Fruit fly (Drosophila melanogaster): Measurements from ENCODE around the gene CG15628.

Gene CG15628

DNA sequence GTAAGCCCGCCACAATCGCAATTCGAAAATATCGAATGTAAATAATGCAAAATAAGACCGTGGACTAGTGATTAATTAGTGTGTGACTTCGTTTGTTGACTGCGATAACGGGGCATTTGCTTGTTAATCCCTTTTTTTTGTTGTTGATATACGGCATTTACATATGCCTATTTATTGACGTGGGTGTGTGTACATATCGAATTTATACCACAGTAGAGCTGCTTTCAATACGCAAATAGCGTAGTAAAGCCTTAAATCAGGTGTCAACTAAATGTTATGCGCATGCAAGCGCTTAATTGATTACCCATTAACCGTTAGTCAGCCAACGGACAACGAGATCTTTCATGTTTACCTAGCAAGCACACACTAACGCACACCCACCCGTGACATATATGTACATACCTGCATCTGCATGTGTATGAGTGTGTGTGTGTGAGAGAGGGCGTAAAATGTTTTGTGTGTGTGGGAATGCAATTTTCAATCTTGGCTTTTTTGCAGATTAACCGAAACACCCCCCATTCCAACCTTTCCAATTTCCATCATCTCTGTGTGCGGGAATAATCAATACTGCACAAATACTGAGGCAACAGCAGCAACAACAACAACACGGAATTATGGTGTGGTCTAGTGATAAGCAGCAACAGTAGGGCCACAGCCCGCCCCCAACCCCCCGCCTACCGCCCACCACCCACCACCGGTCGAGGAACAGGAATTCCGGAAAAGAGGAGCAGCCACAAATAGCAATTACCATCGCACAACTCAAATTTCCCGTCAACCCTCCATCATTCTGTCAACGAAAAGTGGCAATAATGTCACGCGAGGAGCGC lies 17.1 kb downstream of the CG15628 start (continued):
- TF ChIP-seq CG13424 (tag; optimal IDR thresholded peaks at IDR 0.05) (peak; percentile 23), CG15479 (GFP tag; optimal IDR thresholded peaks at IDR 0.05) (no peak), Lpt (GFP tag; optimal IDR thresholded peaks at IDR 0.05) (no peak), CG6175 (GFP tag; IDR thresholded peaks at IDR 0.05) (no peak), stc (GFP tag; IDR thresholded peaks at IDR 0.05) (peak; percentile 31; the same call in 1 of the 2 replicates), CG8388 (GFP tag; optimal IDR thresholded peaks at IDR 0.05) (peak; percentile 33), CG4707 (GFP tag; optimal IDR thresholded peaks at IDR 0.05) (no peak), Fer3 (tag; optimal IDR thresholded peaks at IDR 0.05) (peak; percentile 45), CG14860 (GFP tag; IDR thresholded peaks at IDR 0.05; ENCODE audit: partially characterized antibody) (no peak), NC2α (GFP tag; optimal IDR thresholded peaks at IDR 0.05) (no peak), YL-1 (GFP tag; optimal IDR thresholded peaks at IDR 0.05) (no peak), CG2199 (GFP tag; IDR thresholded peaks at IDR 0.05) (no peak), NC2β (GFP tag; optimal IDR thresholded peaks at IDR 0.05) (no peak), tna (GFP tag; IDR thresholded peaks at IDR 0.05; ENCODE audit: partially characterized antibody) (no peak), Dref (GFP tag; IDR thresholded peaks at IDR 0.05) (no peak), CG10654 (GFP tag; optimal IDR thresholded peaks at IDR 0.05) (no peak), CG8359 (GFP tag; optimal IDR thresholded peaks at IDR 0.05; ENCODE audit: borderline replicate concordance) (peak; percentile 24), ttk (GFP tag; IDR thresholded peaks at IDR 0.05) (no peak), nerfin-2 (GFP tag; IDR thresholded peaks at IDR 0.05; ENCODE audit: partially characterized antibody) (no peak), CG15696 (tag; optimal IDR thresholded peaks at IDR 0.05) (peak; percentile 48), Dll (GFP tag; IDR thresholded peaks at IDR 0.05; ENCODE audit: partially characterized antibody) (no peak), CG1647 (GFP tag; optimal IDR thresholded peaks at IDR 0.05) (no peak), ewg (GFP tag; optimal IDR thresholded peaks at IDR 0.05) (peak; percentile 1), Dek (tag; optimal IDR thresholded peaks at IDR 0.05) (no peak), Nf-YC (tag; optimal IDR thresholded peaks at IDR 0.05) (no peak), Sox102F (GFP tag; optimal IDR thresholded peaks at IDR 0.05) (peak; percentile 55), luna (GFP tag; optimal IDR thresholded peaks at IDR 0.05) (no peak), CG14441 (GFP tag; IDR thresholded peaks at IDR 0.05) (no peak), peb (GFP tag; IDR thresholded peaks at IDR 0.05) (no peak), tx (GFP tag; optimal IDR thresholded peaks at IDR 0.05) (no peak), CG8944 (GFP tag; optimal IDR thresholded peaks at IDR 0.05) (no peak), Hey (tag; optimal IDR thresholded peaks at IDR 0.05) (no peak), CG7556 (GFP tag; optimal IDR thresholded peaks at IDR 0.05) (no peak), CG4404 (GFP tag; IDR thresholded peaks at IDR 0.05) (no peak), CrebB (tag; optimal IDR thresholded peaks at IDR 0.05) (no peak), CG18599 (GFP tag; optimal IDR thresholded peaks at IDR 0.05) (no peak), Dad (GFP tag; optimal IDR thresholded peaks at IDR 0.05) (no peak), MBD-R2 (GFP tag; IDR thresholded peaks at IDR 0.05) (peak; percentile 33; the same call in 1 of the 2 replicates), pum (GFP tag; optimal IDR thresholded peaks at IDR 0.05) (no peak), knrl (GFP tag; IDR thresholded peaks at IDR 0.05; ENCODE audit: partially characterized antibody) (no peak), esg (GFP tag; conservative IDR thresholded peaks at IDR 0.05) (no peak), CG13894 (tag; optimal IDR thresholded peaks at IDR 0.05) (no peak), Stat92E (GFP tag; optimal IDR thresholded peaks at IDR 0.05) (no peak), CG2889 (GFP tag; IDR thresholded peaks at IDR 0.05) (no peak), shn (GFP tag; optimal IDR thresholded peaks at IDR 0.05) (no peak), Dbx (GFP tag; IDR thresholded peaks at IDR 0.05) (no peak), Ravus (GFP tag; IDR thresholded peaks at IDR 0.05) (no peak), NFAT (GFP tag; IDR thresholded peaks at IDR 0.05) (no peak), gfzf (GFP tag; optimal IDR thresholded peaks at IDR 0.05) (no peak)
